Worm (Caenorhabditis elegans) whole organism, L1 larva: ENCODE measurements around the gene cpsf-3.

ENCODE experiments used
- ceh-82 ChIP-seq, 3 experiments: fragments of 150-350 bp in 1 of 3; sonication (generic microtip) in 2 of 3; optimal IDR thresholded peaks; 2 replicates each; lab custom pipeline; 2014 to 2017; ENCODE audit warnings: missing biosample characterization in 3 of 3, missing genetic modification characterization in 3 of 3

cpsf-3 gene

ce11 chrIV:13231393-13231792 lies 51.3 kb downstream of the cpsf-3 start (continued):
- TF ChIP-seq ceh-82 (tag; optimal IDR thresholded peaks at IDR 0.05; lab: Kevin White, UChicago), result peak in 1 of 3 experiments; percentile 37
